Fruit fly (Drosophila melanogaster): ENCODE results near the gene CG14834.
A peak's percentile ranks its signal among the peaks of the same experiment; 100 is the strongest.

The CG14834 gene

dm6 chr3L:7323348-7323747 lies 23.6 kb downstream of the CG14834 start, which contains the start of the genes RhoGEF4 and Rint1 (continued):
- peak; percentile 63 for TF ChIP-seq CG17328 (GFP tag; IDR thresholded peaks at IDR 0.05)
- no peak for TF ChIP-seq otp (GFP tag; IDR thresholded peaks at IDR 0.05)
- no peak for TF ChIP-seq HLH4C (GFP tag; IDR thresholded peaks at IDR 0.05; ENCODE audit: partially characterized antibody)
- TF ChIP-seq ci (GFP tag; IDR thresholded peaks at IDR 0.05) = peak; percentile 70; the same call in 2 of the 3 replicates
- TF ChIP-seq tgo (GFP tag; IDR thresholded peaks at IDR 0.05) = peak; percentile 77
- TF ChIP-seq CG13123 (GFP tag; optimal IDR thresholded peaks at IDR 0.05) = peak; percentile 52
- peak; percentile 55; the same call in 1 of the 2 replicates for TF ChIP-seq CG13287 (GFP tag; IDR thresholded peaks at IDR 0.05; ENCODE audit: partially characterized antibody)
- no peak for TF ChIP-seq CG1233 (GFP tag; optimal IDR thresholded peaks at IDR 0.05)
- TF ChIP-seq CG8924 (tag; optimal IDR thresholded peaks at IDR 0.05) = peak; percentile 65
- no peak for TF ChIP-seq mld (GFP tag; IDR thresholded peaks at IDR 0.05; ENCODE audit: partially characterized antibody)
- peak; percentile 31 for TF ChIP-seq Nf-YB (GFP tag; optimal IDR thresholded peaks at IDR 0.05)
- TF ChIP-seq CG12071 (GFP tag; optimal IDR thresholded peaks at IDR 0.05) = no peak
- TF ChIP-seq caup (GFP tag; optimal IDR thresholded peaks at IDR 0.05; ENCODE audit: severe bottlenecking) = peak; percentile 34
- no peak for TF ChIP-seq inv (GFP tag; IDR thresholded peaks at IDR 0.05; ENCODE audit: partially characterized antibody)
- no peak for TF ChIP-seq CG10565 (GFP tag; optimal IDR thresholded peaks at IDR 0.05)
- TF ChIP-seq gfzf (GFP tag; optimal IDR thresholded peaks at IDR 0.05) = peak; percentile 81
- 0 out of 2 replicates have a peak, but pooled peaks have one; percentile 62 for TF ChIP-seq Atf6 (GFP tag; IDR thresholded peaks at IDR 0.05)
- peak; percentile 37 for TF ChIP-seq Bdp1 (GFP tag; optimal IDR thresholded peaks at IDR 0.05)
- TF ChIP-seq CG5180 (GFP tag; optimal IDR thresholded peaks at IDR 0.05) = no peak
- TF ChIP-seq Hey (tag; optimal IDR thresholded peaks at IDR 0.05) = no peak
- TF ChIP-seq CkIIα-i1 (GFP tag; IDR thresholded peaks at IDR 0.05) = no peak
- TF ChIP-seq Blimp-1 (GFP tag; optimal IDR thresholded peaks at IDR 0.05) = peak; percentile 52
- no peak for TF ChIP-seq sima (GFP tag; optimal IDR thresholded peaks at IDR 0.05)
- no peak for TF ChIP-seq ERR (GFP tag; optimal IDR thresholded peaks at IDR 0.05)
- peak; percentile 87 for TF ChIP-seq sens (GFP tag)
- peak; percentile 90 for TF ChIP-seq CG3847 (GFP tag; IDR thresholded peaks at IDR 0.05)
- TF ChIP-seq CG17361 (GFP tag; IDR thresholded peaks at IDR 0.05) = peak; percentile 74
- no peak for TF ChIP-seq HLHmδ (GFP tag; optimal IDR thresholded peaks at IDR 0.05)
- TF ChIP-seq cg (GFP tag; optimal IDR thresholded peaks at IDR 0.05) = no peak
- TF ChIP-seq NFAT (GFP tag; IDR thresholded peaks at IDR 0.05) = peak; percentile 67
- peak; percentile 45 for TF ChIP-seq BEAF-32 (GFP tag; optimal IDR thresholded peaks at IDR 0.05)
- no peak for TF ChIP-seq CG4282 (GFP tag; optimal IDR thresholded peaks at IDR 0.05)
- TF ChIP-seq h (optimal IDR thresholded peaks at IDR 0.05) = no peak
- TF ChIP-seq CG7963 (GFP tag; IDR thresholded peaks at IDR 0.05; ENCODE audit: partially characterized antibody) = no peak
- TF ChIP-seq zfh1 (GFP tag; IDR thresholded peaks at IDR 0.05) = peak; percentile 85
- peak; percentile 41; the same call in 1 of the 2 replicates for TF ChIP-seq Gsc (GFP tag; IDR thresholded peaks at IDR 0.05)
- peak; percentile 60 for TF ChIP-seq tup (GFP tag; optimal IDR thresholded peaks at IDR 0.05)
- TF ChIP-seq ato (GFP tag; IDR thresholded peaks at IDR 0.05; ENCODE audit: partially characterized antibody) = no peak
- TF ChIP-seq chn (GFP tag; optimal IDR thresholded peaks at IDR 0.05) = peak; percentile 48
- TF ChIP-seq CG1602 (GFP tag; optimal IDR thresholded peaks at IDR 0.05) = peak; percentile 73
- peak; percentile 56 for TF ChIP-seq Oli (tag; optimal IDR thresholded peaks at IDR 0.05)
- 0 out of 2 replicates have a peak, but pooled peaks have one; percentile 31 for TF ChIP-seq seq (GFP tag; IDR thresholded peaks at IDR 0.05)
- TF ChIP-seq CG10431 (GFP tag; optimal IDR thresholded peaks at IDR 0.05) = no peak
- peak; percentile 86 for TF ChIP-seq CG12391 (tag; optimal IDR thresholded peaks at IDR 0.05)
- peak; percentile 36 for TF ChIP-seq cato (GFP tag; optimal IDR thresholded peaks at IDR 0.05; ENCODE audit: borderline replicate concordance)
- TF ChIP-seq CG8478 (optimal IDR thresholded peaks at IDR 0.05) = no peak
- no peak for TF ChIP-seq psq (GFP tag; optimal IDR thresholded peaks at IDR 0.05)
- peak; percentile 70 for TF ChIP-seq Max (GFP tag; optimal IDR thresholded peaks at IDR 0.05)
- TF ChIP-seq Hr39 (optimal IDR thresholded peaks at IDR 0.05) = no peak
- peak; percentile 68 for TF ChIP-seq CG4404 (GFP tag; IDR thresholded peaks at IDR 0.05)
- TF ChIP-seq nmo (GFP tag; optimal IDR thresholded peaks at IDR 0.05) = peak; percentile 84
